Worm (Caenorhabditis elegans): ENCODE measurements around the gene B0563.7.

DNA sequence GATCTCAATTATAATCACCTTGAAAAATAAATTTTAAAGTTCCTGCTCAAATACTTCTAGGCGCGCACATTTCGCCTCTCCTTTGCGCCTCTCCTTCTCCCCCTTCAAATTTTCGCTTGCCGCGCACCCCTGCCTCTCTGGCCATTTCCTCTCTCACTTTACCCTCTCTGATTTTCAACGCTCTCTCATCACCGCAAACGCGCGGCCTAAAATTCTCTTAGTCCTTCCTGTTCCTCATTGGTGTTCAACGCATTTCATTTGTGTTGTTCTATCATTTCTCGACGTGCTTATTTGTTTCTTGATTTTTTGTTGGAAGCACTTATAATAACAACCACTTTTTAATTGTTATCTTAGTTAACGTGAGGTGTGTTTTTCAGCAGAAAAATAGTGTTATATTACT, 40.3 kb downstream of the B0563.7 start, which contains the start of gene C25A11.2:
- peak; percentile 11 for TF ChIP-seq lin-13 (tag; optimal IDR thresholded peaks at IDR 0.05)
- TF ChIP-seq unc-62 (GFP tag; optimal IDR thresholded peaks at IDR 0.05): no peak
- TF ChIP-seq sptf-1 (tag; optimal IDR thresholded peaks at IDR 0.05): peak; percentile 10
- TF ChIP-seq lsy-2 (tag; optimal IDR thresholded peaks at IDR 0.05): peak; percentile 14
- TF ChIP-seq cnd-1 (tag; optimal IDR thresholded peaks at IDR 0.05): no peak
- TF ChIP-seq snpc-4 (tag; optimal IDR thresholded peaks at IDR 0.05): no peak
- TF ChIP-seq sem-2 (GFP tag; optimal IDR thresholded peaks at IDR 0.05): no peak
- no peak for TF ChIP-seq flh-1 (GFP tag; optimal IDR thresholded peaks at IDR 0.05)
